Fruit fly (Drosophila melanogaster) whole organism, embryonic: ENCODE measurements around the gene CG6094.
A peak's percentile ranks its signal among the peaks of the same experiment; 100 is the strongest.

ENCODE experiments used
- B-H2 ChIP-seq: fragments of 200-800 bp; sonication (Bioruptor generic); optimal IDR thresholded peaks from 2 replicates; lab custom pipeline; 2018; ENCODE audit warnings: missing biosample characterization, mild to moderate bottlenecking, missing genetic modification characterization
- BEAF-32 ChIP-seq: fragments of 200-800 bp; sonication (Bioruptor generic); optimal IDR thresholded peaks from 3 replicates; lab custom pipeline; 2017; ENCODE audit warnings: missing biosample characterization, missing genetic modification characterization, mild to moderate bottlenecking, moderate library complexity, missing genetic modification reagents
- CG10565 ChIP-seq: fragments of 200-800 bp; sonication (Bioruptor generic); optimal IDR thresholded peaks from 3 replicates; lab custom pipeline; 2016; ENCODE audit warnings: missing biosample characterization, mild to moderate bottlenecking, missing genetic modification characterization
- CG11093 ChIP-seq: fragments of 200-800 bp; sonication (Bioruptor generic); IDR thresholded peaks from 3 replicates; pipeline ENCODE4 v1.3.6; 2022; ENCODE audit warnings: missing biosample characterization, missing genetic modification characterization
- CG12391 ChIP-seq: fragments of 200-800 bp; sonication (Bioruptor generic); optimal IDR thresholded peaks from 3 replicates; lab custom pipeline; 2018; ENCODE audit warnings: missing biosample characterization, mild to moderate bottlenecking, missing genetic modification characterization, moderate library complexity
- CG12659 ChIP-seq: fragments of 200-800 bp; sonication (Bioruptor generic); optimal IDR thresholded peaks from 3 replicates; lab custom pipeline; 2017; ENCODE audit warnings: mild to moderate bottlenecking, missing biosample characterization, missing genetic modification reagents, missing genetic modification characterization
- CG12744 ChIP-seq: fragments of 200-800 bp; sonication (Bioruptor generic); optimal IDR thresholded peaks from 2 replicates; lab custom pipeline; 2016; ENCODE audit warnings: missing biosample characterization, missing genetic modification characterization
- CG13287 ChIP-seq: fragments of 200-800 bp; sonication (Bioruptor generic); IDR thresholded peaks from 2 replicates; pipeline ENCODE4 v1.3.6; 2022; ENCODE audit warnings: missing biosample characterization, missing genetic modification characterization; ENCODE audit not compliant: partially characterized antibody
- CG15479 ChIP-seq: fragments of 200-800 bp; sonication (Bioruptor generic); optimal IDR thresholded peaks from 3 replicates; lab custom pipeline; 2019; ENCODE audit warnings: missing biosample characterization, mild to moderate bottlenecking, missing genetic modification characterization, moderate library complexity
- CG17612 ChIP-seq: fragments of 200-800 bp; sonication (Bioruptor generic); IDR thresholded peaks from 2 replicates; pipeline ENCODE4 v1.3.6; 2022; ENCODE audit warnings: missing biosample characterization, missing genetic modification characterization
- CG18619 ChIP-seq: fragments of 200-800 bp; sonication (Bioruptor generic); optimal IDR thresholded peaks from 3 replicates; lab custom pipeline; 2017; ENCODE audit warnings: missing biosample characterization, mild to moderate bottlenecking, missing genetic modification characterization
- CG2120 ChIP-seq: fragments of 200-800 bp; sonication (Bioruptor generic); optimal IDR thresholded peaks from 3 replicates; lab custom pipeline; 2016; ENCODE audit warnings: missing biosample characterization, missing genetic modification characterization
- CG30020 ChIP-seq: fragments of 200-800 bp; optimal IDR thresholded peaks from 2 replicates; lab custom pipeline; 2019; ENCODE audit warnings: missing biosample characterization, mild to moderate bottlenecking, missing genetic modification characterization, moderate library complexity
- CG3065 ChIP-seq: fragments of 200-800 bp; sonication (Bioruptor generic); optimal IDR thresholded peaks from 2 replicates; lab custom pipeline; 2016; ENCODE audit warnings: missing biosample characterization, missing genetic modification characterization
- CG31365 ChIP-seq: fragments of 200-800 bp; sonication (Bioruptor generic); optimal IDR thresholded peaks from 2 replicates; lab custom pipeline; 2018; ENCODE audit warnings: missing biosample characterization, mild to moderate bottlenecking, missing genetic modification characterization
- CG34224 ChIP-seq: fragments of 200-800 bp; sonication (Bioruptor generic); IDR thresholded peaks from 3 replicates; pipeline ENCODE4 v1.3.6; 2022; ENCODE audit warnings: missing biosample characterization, missing genetic modification characterization; ENCODE audit not compliant: partially characterized antibody
- CG6254 ChIP-seq: fragments of 200-800 bp; sonication (Bioruptor generic); optimal IDR thresholded peaks from 3 replicates; lab custom pipeline; 2017; ENCODE audit warnings: mild to moderate bottlenecking, missing biosample characterization, missing genetic modification reagents, missing genetic modification characterization
- CG7839 ChIP-seq: fragments of 200-800 bp; sonication (Bioruptor generic); optimal IDR thresholded peaks from 3 replicates; lab custom pipeline; 2018; ENCODE audit warnings: missing biosample characterization, mild to moderate bottlenecking, missing genetic modification characterization, moderate library complexity
- E2f2 ChIP-seq: fragments of 200-800 bp; sonication (Bioruptor generic); IDR thresholded peaks from 2 replicates; pipeline ENCODE4 v1.3.6; 2022; ENCODE audit warnings: missing biosample characterization, missing genetic modification characterization
- Eip74EF ChIP-seq, 2 experiments: fragments of 200-800 bp in 1 of 2; fragments of >200 bp in 1 of 2; sonication (Bioruptor generic) in 1 of 2; optimal IDR thresholded peaks; 2 replicates each; lab custom pipeline; 2017 to 2019; ENCODE audit warnings: missing biosample characterization in 2 of 2, missing genetic modification characterization in 2 of 2, mild to moderate bottlenecking in 1 of 2, moderate library complexity in 1 of 2
- Ets65A ChIP-seq: fragments of 200-800 bp; sonication (Bioruptor generic); peaks from one replicate; lab custom pipeline; 2016; ENCODE audit warnings: missing biosample characterization, missing genetic modification characterization
- Ets97D ChIP-seq: fragments of 200-800 bp; sonication (Bioruptor generic); optimal IDR thresholded peaks from 3 replicates; lab custom pipeline; 2016; ENCODE audit warnings: missing biosample characterization, missing genetic modification characterization
- H15 ChIP-seq: fragments of 200-800 bp; sonication (Bioruptor generic); IDR thresholded peaks from 3 replicates; pipeline ENCODE4 v1.3.6; 2022; ENCODE audit warnings: missing biosample characterization, missing genetic modification characterization
- MESR4 ChIP-seq: fragments of 200-800 bp; sonication (Bioruptor generic); optimal IDR thresholded peaks from 2 replicates; lab custom pipeline; 2018; ENCODE audit warnings: missing biosample characterization, mild to moderate bottlenecking, missing genetic modification characterization, moderate library complexity
- Rfx ChIP-seq: fragments of 200-800 bp; sonication (Bioruptor generic); IDR thresholded peaks from 2 replicates; pipeline ENCODE4 v1.3.6; 2022; ENCODE audit warnings: missing biosample characterization, missing genetic modification characterization
- Xbp1 ChIP-seq: fragments of 200-800 bp; sonication (Bioruptor generic); optimal IDR thresholded peaks from 3 replicates; lab custom pipeline; 2016; ENCODE audit warnings: missing biosample characterization, mild to moderate bottlenecking, missing genetic modification characterization
- ato ChIP-seq: fragments of 200-800 bp; sonication (Bioruptor generic); IDR thresholded peaks from 2 replicates; pipeline ENCODE4 v1.3.6; 2022; ENCODE audit warnings: missing biosample characterization, missing genetic modification characterization; ENCODE audit not compliant: partially characterized antibody
- bigmax ChIP-seq: fragments of 200-800 bp; sonication (Bioruptor generic); optimal IDR thresholded peaks from 2 replicates; lab custom pipeline; 2018; ENCODE audit warnings: missing biosample characterization, mild to moderate bottlenecking, missing genetic modification characterization
- chm ChIP-seq: fragments of 200-800 bp; sonication (Bioruptor generic); IDR thresholded peaks from 2 replicates; pipeline ENCODE4 v1.3.6; 2022; ENCODE audit warnings: missing biosample characterization, missing genetic modification characterization
- dimm ChIP-seq: fragments of 200-800 bp; sonication (Bioruptor generic); IDR thresholded peaks from 2 replicates; pipeline ENCODE4 v1.3.6; 2022; ENCODE audit warnings: missing biosample characterization, missing genetic modification characterization
- esg ChIP-seq: fragments of 200-800 bp; sonication (Bioruptor generic); conservative IDR thresholded peaks from 2 replicates; pipeline ENCODE4 v1.3.6; 2022; ENCODE audit warnings: missing biosample characterization, missing genetic modification characterization
- fd64A ChIP-seq: fragments of 200-800 bp; sonication (Bioruptor generic); optimal IDR thresholded peaks from 3 replicates; lab custom pipeline; 2018; ENCODE audit warnings: missing biosample characterization, mild to moderate bottlenecking, missing genetic modification characterization
- ftz-f1 ChIP-seq: fragments of 200-800 bp; sonication (Bioruptor generic); optimal IDR thresholded peaks from 2 replicates; lab custom pipeline; 2016; ENCODE audit warnings: missing biosample characterization, missing genetic modification characterization
- hbn ChIP-seq: fragments of 200-800 bp; sonication (Bioruptor generic); IDR thresholded peaks from 2 replicates; pipeline ENCODE4 v1.3.6; 2022; ENCODE audit warnings: missing biosample characterization, missing genetic modification characterization; ENCODE audit not compliant: partially characterized antibody
- insv ChIP-seq, 2 experiments: fragments of 200-800 bp; sonication (Bioruptor generic); optimal IDR thresholded peaks; 3 replicates each; lab custom pipeline; 2016 to 2018; ENCODE audit warnings: missing biosample characterization in 2 of 2, missing genetic modification characterization in 2 of 2
- lola ChIP-seq, 3 experiments: fragments of >200 bp in 2 of 3; fragments of 200-800 bp in 1 of 3; sonication (Bioruptor generic) in 1 of 3; optimal IDR thresholded peaks; 2 replicates each; lab custom pipeline; 2017 to 2019; ENCODE audit warnings: missing biosample characterization in 3 of 3, missing genetic modification characterization in 3 of 3, mild to moderate bottlenecking in 1 of 3, moderate library complexity in 1 of 3
- nerfin-1 ChIP-seq: fragments of 200-800 bp; sonication (Bioruptor generic); optimal IDR thresholded peaks from 3 replicates; lab custom pipeline; 2019; ENCODE audit warnings: missing biosample characterization, mild to moderate bottlenecking, missing genetic modification characterization, moderate library complexity
- odd ChIP-seq: fragments of 200-800 bp; sonication (Bioruptor generic); optimal IDR thresholded peaks from 2 replicates; lab custom pipeline; 2017; ENCODE audit warnings: missing biosample characterization, mild to moderate bottlenecking, missing genetic modification characterization
- pita ChIP-seq: fragments of 200-800 bp; sonication (Bioruptor generic); optimal IDR thresholded peaks from 2 replicates; lab custom pipeline; 2017; ENCODE audit warnings: missing biosample characterization, mild to moderate bottlenecking, missing genetic modification characterization
- ranshi ChIP-seq: fragments of 200-800 bp; sonication (Bioruptor generic); IDR thresholded peaks from 2 replicates; pipeline ENCODE4 v1.3.6; 2022; ENCODE audit warnings: missing biosample characterization, missing genetic modification characterization
- scrt ChIP-seq: fragments of 200-800 bp; sonication (Bioruptor generic); optimal IDR thresholded peaks from 2 replicates; lab custom pipeline; 2018; ENCODE audit warnings: missing biosample characterization, mild to moderate bottlenecking, missing genetic modification characterization, moderate library complexity
- sisA ChIP-seq: fragments of 200-800 bp; sonication (Bioruptor generic); IDR thresholded peaks from 2 replicates; pipeline ENCODE4 v1.3.6; 2022; ENCODE audit warnings: missing biosample characterization, missing genetic modification characterization
- stwl ChIP-seq: fragments of 200-800 bp; sonication (Bioruptor generic); optimal IDR thresholded peaks from 3 replicates; lab custom pipeline; 2018; ENCODE audit warnings: missing biosample characterization, mild to moderate bottlenecking, missing genetic modification characterization, moderate library complexity
- tio ChIP-seq: fragments of 200-800 bp; sonication (Bioruptor generic); optimal IDR thresholded peaks from 2 replicates; lab custom pipeline; 2017; ENCODE audit warnings: missing biosample characterization, missing genetic modification characterization, inconsistent platforms
- vfl ChIP-seq: fragments of 200-800 bp; sonication (Bioruptor generic); optimal IDR thresholded peaks from 2 replicates; lab custom pipeline; 2016; ENCODE audit warnings: missing biosample characterization, missing genetic modification characterization
- vnd ChIP-seq: fragments of 200-800 bp; sonication (Bioruptor generic); IDR thresholded peaks from 3 replicates; pipeline ENCODE4 v1.3.6; 2022; ENCODE audit warnings: missing biosample characterization, missing genetic modification characterization; ENCODE audit not compliant: partially characterized antibody
- zen ChIP-seq: fragments of 200-800 bp; sonication (Bioruptor generic); optimal IDR thresholded peaks from 3 replicates; lab custom pipeline; 2018; ENCODE audit warnings: missing biosample characterization, mild to moderate bottlenecking, missing genetic modification characterization, moderate library complexity
- zfh1 ChIP-seq: fragments of 200-800 bp; sonication (Bioruptor generic); IDR thresholded peaks from 3 replicates; pipeline ENCODE4 v1.3.6; 2022; ENCODE audit warnings: missing biosample characterization, missing genetic modification characterization

The CG6094 gene

DNA sequence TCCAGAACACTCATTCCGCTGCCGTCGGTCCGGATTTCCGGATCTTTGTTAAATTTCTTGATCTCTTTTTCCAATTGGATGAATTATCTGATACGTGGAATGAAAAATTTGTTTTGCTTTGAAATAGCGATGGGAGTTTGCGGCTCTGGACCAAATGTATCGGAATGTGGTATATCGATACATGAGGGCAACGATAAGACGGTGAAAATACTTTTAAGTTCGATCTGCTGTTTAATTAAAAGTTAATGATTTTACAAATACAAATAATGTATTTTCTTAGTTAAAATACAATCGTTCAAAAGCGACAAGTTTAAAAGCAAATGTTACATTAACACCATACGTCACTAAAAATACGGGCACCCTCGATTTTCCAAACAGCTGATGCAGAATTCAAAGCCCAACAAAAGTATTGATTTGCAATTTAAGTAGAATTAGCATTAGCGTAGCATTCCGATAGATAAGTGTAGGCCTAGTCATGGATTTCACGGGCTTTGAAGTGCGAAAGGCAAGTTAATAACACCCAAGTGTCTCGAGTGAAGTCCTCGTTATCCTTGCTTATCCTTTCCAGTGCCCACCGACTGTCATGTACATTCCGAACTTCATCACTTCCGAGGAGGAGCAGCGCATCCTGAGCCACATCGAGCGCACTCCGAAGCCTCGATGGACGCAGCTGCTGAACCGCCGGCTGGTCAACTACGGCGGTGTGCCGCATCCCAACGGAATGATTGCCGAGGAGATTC, 18.2 kb upstream of the CG6094 start, which contains the start of the genes Cog4 and CG6144 (continued):
- TF ChIP-seq esg (0 out of 2 replicates have a peak, but pooled peaks have one; percentile 7), CG12391 (tag; lab: Kevin White, UChicago) (peak; percentile 54), insv (GFP tag; optimal IDR thresholded peaks at IDR 0.05; lab: Kevin White, UChicago) (peak in 1 of 2 experiments; percentile 86), BEAF-32 (peak; percentile 78), CG30020 (tag; lab: Kevin White, UChicago) (peak; percentile 65), nerfin-1 (tag; lab: Kevin White, UChicago) (peak; percentile 99), CG17612 (no peak), CG3065 (GFP tag; lab: Kevin White, UChicago) (no peak), CG31365 (tag; lab: Kevin White, UChicago) (no peak), CG12659 (peak; percentile 44), E2f2 (peak; percentile 52), hbn (GFP tag; lab: Robert Waterston, UW) (peak; percentile 82), chm (GFP tag; lab: Robert Waterston, UW) (no peak), Rfx (0 out of 2 replicates have a peak, but pooled peaks have one; percentile 33), pita (GFP tag; lab: Kevin White, UChicago) (no peak), bigmax (GFP tag; lab: Kevin White, UChicago) (no peak), ranshi (GFP tag; lab: Robert Waterston, UW) (peak; percentile 82; the same call in 1 of the 2 replicates), scrt (no peak), Eip74EF (GFP tag; optimal IDR thresholded peaks at IDR 0.05; lab: Kevin White, UChicago) (no peak), Ets65A (GFP tag; lab: Kevin White, UChicago) (no peak), B-H2 (GFP tag; lab: Kevin White, UChicago) (no peak), CG7839 (tag; lab: Kevin White, UChicago) (no peak), zfh1 (GFP tag; lab: Robert Waterston, UW) (0 out of 3 replicates have a peak, but pooled peaks have one; percentile 43), CG11093 (GFP tag; lab: Robert Waterston, UW) (no peak), lola (GFP tag; optimal IDR thresholded peaks at IDR 0.05; lab: Kevin White, UChicago) (peak in 1 of 3 experiments; percentile 55), zen (tag; lab: Kevin White, UChicago) (no peak), odd (no peak), ftz-f1 (no peak), tio (GFP tag; lab: Kevin White, UChicago) (no peak), H15 (GFP tag; lab: Robert Waterston, UW) (no peak), vnd (GFP tag; lab: Robert Waterston, UW) (peak; percentile 68), CG13287 (GFP tag; lab: Robert Waterston, UW) (peak; percentile 88), fd64A (GFP tag; lab: Kevin White, UChicago) (no peak), sisA (GFP tag; lab: Robert Waterston, UW) (peak; percentile 21; the same call in 1 of the 2 replicates), CG15479 (GFP tag; lab: Kevin White, UChicago) (no peak), vfl (GFP tag; lab: Kevin White, UChicago) (no peak), stwl (tag; lab: Kevin White, UChicago) (peak; percentile 34), CG2120 (GFP tag; lab: Kevin White, UChicago) (peak; percentile 54), CG34224 (peak; percentile 82), ato (GFP tag; lab: Robert Waterston, UW) (peak; percentile 26; the same call in 1 of the 2 replicates), CG6254 (GFP tag; lab: Kevin White, UChicago) (no peak), Ets97D (GFP tag; lab: Kevin White, UChicago) (peak; percentile 29), Xbp1 (GFP tag; lab: Kevin White, UChicago) (peak; percentile 37), dimm (GFP tag; lab: Robert Waterston, UW) (no peak), CG12744 (GFP tag; lab: Kevin White, UChicago) (no peak), CG10565 (no peak), MESR4 (GFP tag; lab: Kevin White, UChicago) (peak; percentile 31), CG18619 (GFP tag; lab: Kevin White, UChicago) (no peak)
